Worm (Caenorhabditis elegans): ENCODE measurements around the gene bmy-1.

bmy-1 gene

ce11 chrII:5326891-5327290 is 31.6 kb upstream of the bmy-1 start:
- no peak for TF ChIP-seq Y53G8AR.9 (GFP tag; conservative IDR thresholded peaks at IDR 0.05)
- no peak for TF ChIP-seq sdz-38 (tag; optimal IDR thresholded peaks at IDR 0.05)
- no peak for TF ChIP-seq K11D2.4 (GFP tag; IDR thresholded peaks at IDR 0.05)
- TF ChIP-seq aptf-3 (GFP tag; IDR thresholded peaks at IDR 0.05), result no peak
- no peak for TF ChIP-seq nhr-179 (tag; optimal IDR thresholded peaks at IDR 0.05)
- TF ChIP-seq B0261.1 (tag; optimal IDR thresholded peaks at IDR 0.05), result no peak
- no peak for TF ChIP-seq lir-1 (GFP tag; conservative IDR thresholded peaks at IDR 0.05)

ce11 chrII:5328912-5329311 is 29.6 kb upstream of the bmy-1 start:
- TF ChIP-seq hlh-12 (tag; optimal IDR thresholded peaks at IDR 0.05) (no peak), bed-1 (GFP tag; IDR thresholded peaks at IDR 0.05) (no peak), K11D2.4 (GFP tag; IDR thresholded peaks at IDR 0.05) (no peak), ztf-22 (GFP tag; optimal IDR thresholded peaks at IDR 0.05) (no peak), lin-35 (GFP tag; optimal IDR thresholded peaks at IDR 0.05) (no peak), attf-5 (GFP tag; optimal IDR thresholded peaks at IDR 0.05) (no peak)

- TF ChIP-seq nhr-27 (tag; optimal IDR thresholded peaks at IDR 0.05), result no peak
- TF ChIP-seq Y53F4B.3 (GFP tag; IDR thresholded peaks at IDR 0.05), result no peak
- TF ChIP-seq rpc-1 (optimal IDR thresholded peaks at IDR 0.05), result no peak
- TF ChIP-seq rpc-1 (tag; optimal IDR thresholded peaks at IDR 0.05), result no peak
- no peak for TF ChIP-seq F49E8.2 (tag; optimal IDR thresholded peaks at IDR 0.05; ENCODE audit: insufficient read depth)
- TF ChIP-seq ceh-79 (tag; optimal IDR thresholded peaks at IDR 0.05), result no peak
- TF ChIP-seq ceh-40 (GFP tag; IDR thresholded peaks at IDR 0.05), result no peak
- peak in 1 of 3 experiments; percentile 18 for TF ChIP-seq lin-35 (GFP tag; optimal IDR thresholded peaks at IDR 0.05)
- peak; percentile 59 for TF ChIP-seq ZK185.1 (tag; optimal IDR thresholded peaks at IDR 0.05; ENCODE audit: poor library complexity, severe bottlenecking)
- TF ChIP-seq hlh-26 (GFP tag; conservative IDR thresholded peaks at IDR 0.05), result no peak
- no peak for TF ChIP-seq ceh-58 (GFP tag; IDR thresholded peaks at IDR 0.05)
- TF ChIP-seq mxl-1 (tag; optimal IDR thresholded peaks at IDR 0.05), result no peak
- no peak for TF ChIP-seq C17E4.6 (GFP tag; IDR thresholded peaks at IDR 0.05)
- TF ChIP-seq Y95B8A.8 (GFP tag; IDR thresholded peaks at IDR 0.05), result no peak
- TF ChIP-seq zfh-2 (GFP tag; conservative IDR thresholded peaks at IDR 0.05), result 0 out of 2 replicates have a peak, but pooled peaks have one; percentile 9
- TF ChIP-seq snpc-1.3 (tag; optimal IDR thresholded peaks at IDR 0.05; ENCODE audit: insufficient read depth), result no peak
- TF ChIP-seq lsy-27 (tag; optimal IDR thresholded peaks at IDR 0.05; ENCODE audit: borderline replicate concordance, insufficient read depth), result no peak
- no peak for TF ChIP-seq T07F8.4 (tag; optimal IDR thresholded peaks at IDR 0.05)
- no peak for TF ChIP-seq nfya-1 (tag; optimal IDR thresholded peaks at IDR 0.05; ENCODE audit: borderline replicate concordance, insufficient read depth)
- TF ChIP-seq lir-1 (GFP tag; conservative IDR thresholded peaks at IDR 0.05), result no peak; the same call in 1 of the 2 replicates
- no peak for TF ChIP-seq snpc-4 (GFP tag; optimal IDR thresholded peaks at IDR 0.05)
- TF ChIP-seq snpc-4 (tag; optimal IDR thresholded peaks at IDR 0.05), result peak in 1 of 4 experiments; percentile 49
- peak; percentile 84 for TF ChIP-seq nhr-80 (tag; optimal IDR thresholded peaks at IDR 0.05)
- TF ChIP-seq chd-7 (tag; optimal IDR thresholded peaks at IDR 0.05), result peak; percentile 53
- TF ChIP-seq Y67H2A.10 (GFP tag; conservative IDR thresholded peaks at IDR 0.05), result no peak
- TF ChIP-seq madf-3 (GFP tag; IDR thresholded peaks at IDR 0.05), result no peak
- TF ChIP-seq sptf-2 (GFP tag; optimal IDR thresholded peaks at IDR 0.05), result no peak
- TF ChIP-seq Y79H2A.3 (GFP tag; conservative IDR thresholded peaks at IDR 0.05), result no peak
- no peak for TF ChIP-seq egl-18 (GFP tag; IDR thresholded peaks at IDR 0.05)
- TF ChIP-seq fkh-3 (tag; optimal IDR thresholded peaks at IDR 0.05), result no peak
- TF ChIP-seq ztf-6 (GFP tag; IDR thresholded peaks at IDR 0.05), result no peak
- no peak for TF ChIP-seq Y53G8AR.9 (GFP tag; conservative IDR thresholded peaks at IDR 0.05)
- TF ChIP-seq F22D6.2 (tag; optimal IDR thresholded peaks at IDR 0.05), result peak; percentile 33
- TF ChIP-seq snpc-1.1 (tag; optimal IDR thresholded peaks at IDR 0.05; ENCODE audit: insufficient read depth), result no peak
- peak; percentile 70 for TF ChIP-seq nfyb-1 (GFP tag; IDR thresholded peaks at IDR 0.05)
- no peak for TF ChIP-seq sea-2 (GFP tag; IDR thresholded peaks at IDR 0.05)
Observed at ce11 chrII:5330206-5330686, 28.2 kb upstream of the bmy-1 start.

All from whole organism, young adult.